Worm (Caenorhabditis elegans) whole organism, L2 larva: Measurements from ENCODE around the gene gpa-1.

Experiments used
- Y55F3AM.14 ChIP-seq: fragments of 200-800 bp; sonication (Bioruptor generic); optimal IDR thresholded peaks from 2 replicates; lab custom pipeline; 2018; ENCODE audit warnings: mild to moderate bottlenecking, missing genetic modification characterization, missing compliant biosample characterization
- ZK546.5 ChIP-seq: sonication (generic microtip); optimal IDR thresholded peaks from 2 replicates; lab custom pipeline; 2017; ENCODE audit warnings: missing biosample characterization, missing genetic modification characterization
- ama-1 ChIP-seq: fragments of 150-350 bp; optimal IDR thresholded peaks from 2 replicates; lab custom pipeline; 2018; ENCODE audit warnings: inconsistent platforms
- elt-3 ChIP-seq: sonication (generic microtip); optimal IDR thresholded peaks from 2 replicates; lab custom pipeline; 2017; ENCODE audit warnings: missing biosample characterization, missing genetic modification characterization
- lin-39 ChIP-seq: fragments of 150-350 bp; optimal IDR thresholded peaks from 2 replicates; lab custom pipeline; 2014; ENCODE audit warnings: missing biosample characterization, missing genetic modification reagents, missing genetic modification characterization
- lsy-2 ChIP-seq, 2 experiments: fragments of 150-350 bp in 1 of 2; sonication (generic microtip) in 1 of 2; optimal IDR thresholded peaks; 2 replicates each; lab custom pipeline; 2014 to 2017; ENCODE audit warnings: missing biosample characterization in 2 of 2, missing genetic modification characterization in 2 of 2
- mab-5 ChIP-seq: fragments of 150-350 bp; optimal IDR thresholded peaks from 2 replicates; lab custom pipeline; 2014; ENCODE audit warnings: missing biosample characterization, missing genetic modification characterization
- mdl-1 ChIP-seq, 2 experiments: fragments of 150-350 bp in 1 of 2; sonication (generic microtip) in 1 of 2; optimal IDR thresholded peaks; 2 replicates each; lab custom pipeline; 2017; ENCODE audit warnings: missing biosample characterization in 2 of 2, missing genetic modification characterization in 2 of 2
- nhr-11 ChIP-seq: fragments of 150-350 bp; optimal IDR thresholded peaks from 2 replicates; lab custom pipeline; 2014; ENCODE audit warnings: missing biosample characterization, missing genetic modification characterization
- sem-4 ChIP-seq: fragments of 150-350 bp; optimal IDR thresholded peaks from 2 replicates; lab custom pipeline; 2014; ENCODE audit warnings: missing biosample characterization, missing genetic modification reagents, missing genetic modification characterization
- snpc-4 ChIP-seq: fragments of 150-350 bp; optimal IDR thresholded peaks from 2 replicates; lab custom pipeline; 2014; ENCODE audit warnings: missing biosample characterization, missing genetic modification characterization
- unc-39 ChIP-seq: fragments of 150-350 bp; optimal IDR thresholded peaks from 2 replicates; lab custom pipeline; 2014; ENCODE audit warnings: missing biosample characterization, missing genetic modification characterization
- zag-1 ChIP-seq: fragments of 150-350 bp; optimal IDR thresholded peaks from 2 replicates; lab custom pipeline; 2014; ENCODE audit warnings: missing biosample characterization, missing genetic modification characterization
- ztf-11 ChIP-seq: sonication (generic microtip); optimal IDR thresholded peaks from 2 replicates; lab custom pipeline; 2017; ENCODE audit warnings: missing biosample characterization, missing genetic modification characterization

- TF ChIP-seq Y55F3AM.14 (no peak), nhr-11 (no peak), ZK546.5 (tag; lab: Kevin White, UChicago) (no peak), lsy-2 (tag; optimal IDR thresholded peaks at IDR 0.05; lab: Kevin White, UChicago) (no peak), sem-4 (tag; lab: Kevin White, UChicago) (no peak), mdl-1 (tag; optimal IDR thresholded peaks at IDR 0.05; lab: Kevin White, UChicago) (no peak), elt-3 (tag; lab: Kevin White, UChicago) (no peak), mab-5 (tag; lab: Kevin White, UChicago) (no peak), ama-1 (no peak), zag-1 (no peak), ztf-11 (tag; lab: Kevin White, UChicago) (no peak), lin-39 (tag; lab: Kevin White, UChicago) (no peak), unc-39 (tag; lab: Kevin White, UChicago) (no peak), snpc-4 (no peak)
Measured at ce11 chrV:11156589-11156988, 20.9 kb downstream of the gpa-1 start.
